Worm (Caenorhabditis elegans) whole organism, midembryonic: ENCODE measurements around the gene K09D9.9.

Source experiments
- cog-1 ChIP-seq: sonication (generic microtip); optimal IDR thresholded peaks from 2 replicates; lab custom pipeline; 2016; ENCODE audit warnings: missing genetic modification characterization, missing compliant biosample characterization
- flt-1 ChIP-seq: fragments of 200-800 bp; sonication (Bioruptor generic); IDR thresholded peaks from 2 replicates; pipeline ENCODE4 v1.3.6; 2022; ENCODE audit warnings: missing genetic modification characterization, missing compliant biosample characterization
- klf-2 ChIP-seq: fragments of 200-800 bp; sonication (Bioruptor generic); conservative IDR thresholded peaks from 2 replicates; pipeline ENCODE4 v1.3.6; 2022; ENCODE audit warnings: missing genetic modification reagents, missing genetic modification characterization, missing compliant biosample characterization

DNA sequence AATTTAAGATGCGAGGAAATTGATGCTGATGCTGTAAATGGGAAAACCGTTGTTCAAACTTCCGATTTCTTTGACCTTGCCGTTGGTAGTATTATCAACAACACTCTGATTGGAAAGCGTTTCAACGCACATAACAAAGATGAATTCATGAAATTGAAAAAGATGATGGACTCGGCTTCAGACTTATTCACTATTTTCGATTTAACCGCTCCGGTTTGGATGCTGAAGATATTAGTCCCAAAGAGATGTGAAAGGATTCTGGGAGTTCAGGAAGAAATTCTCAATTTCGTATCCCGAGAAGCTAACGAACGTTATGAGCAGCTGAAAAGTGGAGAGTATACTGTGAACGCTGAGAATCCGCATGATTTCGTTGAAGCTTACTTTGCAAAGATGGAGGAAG is 50.6 kb downstream of the K09D9.9 start:
- TF ChIP-seq flt-1 (GFP tag; lab: Robert Waterston, UW) (no peak), cog-1 (tag; lab: Kevin White, UChicago) (no peak), klf-2 (GFP tag; lab: Robert Waterston, UW) (no peak)
